Worm (Caenorhabditis elegans) whole organism, mixed stage, embryonic: Measurements from ENCODE around the gene C09B9.2.

Experiments
- bed-3 ChIP-seq: fragments of 200-800 bp; sonication (Bioruptor generic); optimal IDR thresholded peaks from 3 replicates; lab custom pipeline; 2018; ENCODE audit warnings: mild to moderate bottlenecking, missing genetic modification characterization, moderate library complexity, missing compliant biosample characterization
- blmp-1 ChIP-seq: fragments of 150-350 bp; optimal IDR thresholded peaks from 2 replicates; lab custom pipeline; 2014; ENCODE audit warnings: missing biosample characterization, missing genetic modification characterization
- ceh-39 ChIP-seq: fragments of 150-350 bp; optimal IDR thresholded peaks from 2 replicates; lab custom pipeline; 2014; ENCODE audit warnings: missing biosample characterization, missing genetic modification characterization
- ceh-83 ChIP-seq: fragments of 200-800 bp; sonication (Bioruptor generic); optimal IDR thresholded peaks from 2 replicates; lab custom pipeline; 2018; ENCODE audit warnings: mild to moderate bottlenecking, missing genetic modification characterization, missing compliant biosample characterization
- cnd-1 ChIP-seq: fragments of 200-800 bp; sonication (Bioruptor generic); optimal IDR thresholded peaks from 2 replicates; lab custom pipeline; 2018; ENCODE audit warnings: mild to moderate bottlenecking, missing genetic modification characterization, missing compliant biosample characterization
- drap-1 ChIP-seq: fragments of 200-800 bp; sonication (Bioruptor generic); optimal IDR thresholded peaks from 3 replicates; lab custom pipeline; 2018; ENCODE audit warnings: mild to moderate bottlenecking, missing genetic modification characterization, missing compliant biosample characterization
- elt-1 ChIP-seq: sonication (generic microtip); optimal IDR thresholded peaks from 2 replicates; lab custom pipeline; 2017; ENCODE audit warnings: missing genetic modification characterization, mild to moderate bottlenecking, missing compliant biosample characterization, antibody characterized with exemption, moderate library complexity, borderline replicate concordance; ENCODE audit not compliant: insufficient read depth
- elt-3 ChIP-seq: fragments of 150-350 bp; optimal IDR thresholded peaks from 2 replicates; lab custom pipeline; 2014; ENCODE audit warnings: missing biosample characterization, missing genetic modification characterization
- flh-1 ChIP-seq: fragments of 200-800 bp; sonication (Bioruptor generic); optimal IDR thresholded peaks from 2 replicates; lab custom pipeline; 2018; ENCODE audit warnings: mild to moderate bottlenecking, missing genetic modification characterization, moderate library complexity, missing compliant biosample characterization
- ham-2 ChIP-seq: fragments of 200-800 bp; sonication (Bioruptor generic); optimal IDR thresholded peaks from 2 replicates; lab custom pipeline; 2018; ENCODE audit warnings: mild to moderate bottlenecking, missing genetic modification characterization, missing compliant biosample characterization
- hlh-1 ChIP-seq: fragments of 150-350 bp; optimal IDR thresholded peaks from 2 replicates; lab custom pipeline; 2014; ENCODE audit warnings: missing biosample characterization, missing genetic modification reagents, missing genetic modification characterization
- lin-13 ChIP-seq: fragments of 150-350 bp; optimal IDR thresholded peaks from 2 replicates; lab custom pipeline; 2014; ENCODE audit warnings: missing biosample characterization, missing genetic modification characterization
- lin-32 ChIP-seq: fragments of 200-800 bp; sonication (Bioruptor generic); optimal IDR thresholded peaks from 2 replicates; lab custom pipeline; 2018; ENCODE audit warnings: mild to moderate bottlenecking, missing genetic modification characterization, missing compliant biosample characterization
- lsy-2 ChIP-seq: fragments of 150-350 bp; optimal IDR thresholded peaks from 2 replicates; lab custom pipeline; 2014; ENCODE audit warnings: missing biosample characterization, missing genetic modification characterization
- mab-5 ChIP-seq: fragments of 150-350 bp; optimal IDR thresholded peaks from 2 replicates; lab custom pipeline; 2014; ENCODE audit warnings: missing biosample characterization, missing genetic modification characterization
- mls-2 ChIP-seq: sonication (generic microtip); optimal IDR thresholded peaks from 2 replicates; lab custom pipeline; 2016; ENCODE audit warnings: mild to moderate bottlenecking, missing genetic modification characterization, moderate library complexity, missing compliant biosample characterization
- nhr-12 ChIP-seq: fragments of 150-350 bp; optimal IDR thresholded peaks from 2 replicates; lab custom pipeline; 2014; ENCODE audit warnings: missing biosample characterization, missing genetic modification characterization
- nhr-237 ChIP-seq: fragments of 150-350 bp; optimal IDR thresholded peaks from 2 replicates; lab custom pipeline; 2014; ENCODE audit warnings: missing biosample characterization, missing genetic modification characterization
- nhr-28 ChIP-seq: fragments of 150-350 bp; optimal IDR thresholded peaks from 2 replicates; lab custom pipeline; 2014; ENCODE audit warnings: missing biosample characterization, missing genetic modification characterization
- nhr-76 ChIP-seq: sonication (generic microtip); optimal IDR thresholded peaks from 2 replicates; lab custom pipeline; 2017; ENCODE audit warnings: missing biosample characterization, missing genetic modification characterization
- pha-4 ChIP-seq: fragments of 150-350 bp; optimal IDR thresholded peaks from 2 replicates; lab custom pipeline; 2018; ENCODE audit warnings: missing biosample characterization, missing genetic modification reagents, missing genetic modification characterization
- sem-2 ChIP-seq: fragments of 200-800 bp; sonication (Bioruptor generic); optimal IDR thresholded peaks from 2 replicates; lab custom pipeline; 2018; ENCODE audit warnings: mild to moderate bottlenecking, missing genetic modification characterization, missing compliant biosample characterization
- snpc-4 ChIP-seq: fragments of 150-350 bp; optimal IDR thresholded peaks from 2 replicates; lab custom pipeline; 2014; ENCODE audit warnings: missing biosample characterization, missing genetic modification characterization
- sptf-1 ChIP-seq: sonication (generic microtip); optimal IDR thresholded peaks from 2 replicates; lab custom pipeline; 2017; ENCODE audit warnings: mild to moderate bottlenecking, missing genetic modification characterization, moderate library complexity, missing compliant biosample characterization
- tbx-8 ChIP-seq: fragments of 200-800 bp; sonication (Bioruptor generic); optimal IDR thresholded peaks from 2 replicates; lab custom pipeline; 2018; ENCODE audit warnings: mild to moderate bottlenecking, missing genetic modification characterization, moderate library complexity, missing compliant biosample characterization
- unc-120 ChIP-seq: sonication (generic microtip); optimal IDR thresholded peaks from 2 replicates; lab custom pipeline; 2017; ENCODE audit warnings: missing genetic modification characterization, missing compliant biosample characterization; ENCODE audit not compliant: poor library complexity, severe bottlenecking
- unc-62 ChIP-seq: fragments of 150-350 bp; optimal IDR thresholded peaks from 2 replicates; lab custom pipeline; 2014; ENCODE audit warnings: missing biosample characterization, missing genetic modification reagents, missing genetic modification characterization
- zip-8 ChIP-seq: fragments of 150-350 bp; optimal IDR thresholded peaks from 2 replicates; lab custom pipeline; 2014; ENCODE audit warnings: missing biosample characterization, missing genetic modification characterization
- ztf-11 ChIP-seq: fragments of 150-350 bp; optimal IDR thresholded peaks from 2 replicates; lab custom pipeline; 2014; ENCODE audit warnings: missing biosample characterization, missing genetic modification characterization

Gene C09B9.2

DNA sequence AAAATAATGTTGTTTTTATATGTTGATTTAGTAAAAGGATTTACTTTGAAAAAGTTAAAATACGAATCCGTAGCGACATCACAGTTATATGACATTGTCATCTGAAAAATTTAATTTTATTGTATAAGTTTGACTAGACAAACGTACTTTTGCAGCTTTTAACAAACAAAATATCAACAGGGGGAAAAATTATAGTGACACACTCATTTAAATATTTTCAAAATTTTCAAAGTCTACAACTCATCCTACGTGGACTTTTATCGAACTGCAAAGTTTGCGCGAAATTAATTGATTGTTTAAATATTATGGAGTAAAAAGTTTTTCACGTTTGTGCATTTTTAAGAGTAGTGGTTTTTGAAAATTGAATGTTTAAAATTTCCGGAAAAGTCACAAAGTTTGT lies 3.4 kb upstream of the C09B9.2 start, which contains the start of gene C09B9.85:
C09B9.85 (minus strand) TSS at position 101 of the 400 bp plus-strand sequence.
- TF ChIP-seq ztf-11 (tag; lab: Kevin White, UChicago) (no peak), pha-4 (tag; lab: Kevin White, UChicago) (no peak), nhr-12 (tag; lab: Kevin White, UChicago) (no peak), unc-62 (no peak), lsy-2 (tag; lab: Kevin White, UChicago) (no peak), hlh-1 (tag; lab: Kevin White, UChicago) (no peak), tbx-8 (no peak), blmp-1 (tag; lab: Kevin White, UChicago) (no peak)

DNA sequence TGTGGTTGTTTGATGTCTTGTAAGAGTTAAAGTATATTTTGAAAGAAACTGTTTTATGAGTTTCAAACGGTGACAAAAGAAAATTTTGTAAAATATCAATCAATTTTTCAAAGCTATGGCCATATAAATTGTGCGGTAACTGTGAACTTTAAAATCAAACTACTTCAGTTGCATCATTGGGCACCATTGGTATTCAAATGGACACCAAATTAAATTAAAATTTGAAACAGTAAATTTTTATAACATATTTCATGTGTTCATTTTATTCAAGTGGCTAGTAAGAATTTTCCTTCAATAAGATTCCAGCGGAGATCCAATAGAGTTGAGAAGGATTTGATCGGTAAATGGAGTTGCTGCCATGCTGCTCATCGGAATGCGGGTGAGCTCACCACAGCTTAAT lies 2.3 kb downstream of the C09B9.2 start:
- no peak for TF ChIP-seq nhr-28 (tag; lab: Kevin White, UChicago)
- no peak for TF ChIP-seq nhr-237 (tag; lab: Kevin White, UChicago)
- TF ChIP-seq elt-3 (tag; lab: Kevin White, UChicago): no peak
- TF ChIP-seq snpc-4 (tag; lab: Kevin White, UChicago): no peak
- TF ChIP-seq sptf-1 (tag; lab: Kevin White, UChicago): no peak
- no peak for TF ChIP-seq lin-32 (GFP tag; lab: Kevin White, UChicago)
- TF ChIP-seq zip-8 (tag; lab: Kevin White, UChicago): no peak
- no peak for TF ChIP-seq bed-3
- TF ChIP-seq tbx-8: no peak
- no peak for TF ChIP-seq flh-1
- no peak for TF ChIP-seq pha-4 (tag; lab: Kevin White, UChicago)
- TF ChIP-seq lin-13 (tag; lab: Kevin White, UChicago): no peak
- no peak for TF ChIP-seq unc-120 (tag; lab: Kevin White, UChicago)
- no peak for TF ChIP-seq elt-1
- no peak for TF ChIP-seq hlh-1 (tag; lab: Kevin White, UChicago)

DNA sequence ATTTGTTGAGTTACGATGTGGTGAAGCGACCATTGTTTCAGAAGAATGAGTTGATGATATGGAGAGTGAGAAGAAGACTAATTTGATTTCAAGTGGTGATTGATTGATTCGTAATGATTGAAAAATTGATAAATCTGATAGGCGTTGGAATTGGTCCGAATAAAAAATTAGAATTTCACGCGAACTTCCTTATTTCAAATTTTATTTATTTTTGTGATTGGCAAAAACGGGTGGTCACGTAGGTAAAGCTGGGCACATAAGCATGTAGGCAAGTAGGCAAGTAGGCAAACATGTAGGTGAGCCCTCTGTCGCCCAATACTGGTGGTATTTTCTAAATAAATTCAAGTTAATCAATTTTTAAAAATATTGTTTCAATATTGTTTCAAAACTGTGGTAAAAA lies 4.2 kb downstream of the C09B9.2 start, which contains the start of gene C09B9.4:
C09B9.4 (minus strand) TSS at position 101 of the 400 bp plus-strand sequence.
- TF ChIP-seq nhr-76 (tag; lab: Kevin White, UChicago) (no peak), ceh-39 (no peak), ztf-11 (tag; lab: Kevin White, UChicago) (no peak), flh-1 (no peak), pha-4 (tag; lab: Kevin White, UChicago) (no peak), tbx-8 (no peak), ham-2 (GFP tag; lab: Kevin White, UChicago) (no peak), drap-1 (GFP tag; lab: Kevin White, UChicago) (no peak), ceh-83 (no peak), unc-120 (tag; lab: Kevin White, UChicago) (no peak), zip-8 (tag; lab: Kevin White, UChicago) (no peak), unc-62 (no peak)

DNA sequence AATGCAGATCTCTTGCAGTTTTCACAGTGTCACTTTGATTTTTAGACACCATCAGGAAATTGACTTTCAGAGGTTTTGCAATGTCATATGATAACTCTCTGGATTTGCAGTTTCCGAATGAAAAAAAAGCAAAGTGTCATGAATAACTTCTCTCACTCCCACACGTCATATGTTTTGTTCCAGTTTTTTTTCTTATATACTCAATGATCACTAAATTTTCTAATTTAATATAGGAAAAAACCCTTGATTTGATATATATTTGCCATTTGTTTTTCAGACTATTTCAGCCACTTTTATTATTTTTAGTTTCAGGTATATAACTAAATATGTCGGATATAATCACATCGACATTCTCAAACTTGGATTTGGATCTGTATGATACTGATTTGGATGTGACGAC lies 8.4 kb downstream of the C09B9.2 start, which contains the start of gene C09B9.1:
C09B9.1 (plus strand) TSS at position 301 of the 400 bp plus-strand sequence.
- no peak for TF ChIP-seq flh-1
- TF ChIP-seq sptf-1 (tag; lab: Kevin White, UChicago): no peak
- TF ChIP-seq mab-5 (tag; lab: Kevin White, UChicago): no peak

DNA sequence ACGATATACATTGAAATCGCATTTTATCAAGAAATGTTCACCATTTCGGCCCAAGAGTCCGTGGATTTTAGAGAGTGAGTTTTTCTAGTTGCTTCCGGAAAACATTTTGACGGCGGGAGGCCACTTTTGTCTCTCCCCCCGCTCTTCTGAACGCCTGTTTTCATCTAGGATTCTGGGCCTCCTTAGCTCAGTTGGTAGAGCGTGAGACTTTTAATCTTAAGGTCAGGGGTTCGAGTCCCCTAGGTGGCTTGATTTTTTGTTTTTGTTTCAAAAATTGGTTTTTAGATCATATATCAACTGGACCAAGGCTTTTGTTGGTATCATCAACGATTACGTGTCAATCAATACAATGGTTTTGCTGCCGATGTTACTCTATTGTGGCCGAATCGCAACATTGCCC lies 9.7 kb downstream of the C09B9.2 start:
- TF ChIP-seq lsy-2 (tag; lab: Kevin White, UChicago) (no peak), ceh-83 (peak; percentile 79), lin-32 (GFP tag; lab: Kevin White, UChicago) (no peak), cnd-1 (no peak)

DNA sequence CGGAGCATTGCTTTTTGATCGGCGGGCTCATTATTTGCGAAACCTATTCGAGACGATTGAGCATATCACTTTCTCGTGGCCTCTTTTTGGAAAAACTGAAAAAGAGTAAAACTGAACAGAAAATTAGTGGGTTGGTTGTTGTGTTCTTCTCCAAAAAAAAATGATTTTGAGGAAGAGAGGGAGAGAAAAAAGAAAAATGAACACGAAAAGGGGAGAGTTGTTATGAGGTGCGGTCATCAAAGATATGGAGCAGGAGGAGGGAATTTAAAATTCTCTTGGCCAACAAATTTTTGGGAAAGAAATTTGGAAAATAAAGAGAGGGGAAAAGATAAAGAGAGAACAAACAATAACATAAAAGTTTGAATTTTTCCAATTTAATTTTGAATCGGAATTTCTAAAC lies 16.3 kb downstream of the C09B9.2 start, which contains the start of gene hot-9:
hot-9 (minus strand) TSS at position 101 of the 400 bp plus-strand sequence.
- TF ChIP-seq sptf-1 (tag; lab: Kevin White, UChicago) (no peak), blmp-1 (tag; lab: Kevin White, UChicago) (no peak), ceh-39 (no peak), nhr-28 (tag; lab: Kevin White, UChicago) (no peak), zip-8 (tag; lab: Kevin White, UChicago) (no peak), sem-2 (GFP tag; lab: Kevin White, UChicago) (no peak), drap-1 (GFP tag; lab: Kevin White, UChicago) (no peak), mab-5 (tag; lab: Kevin White, UChicago) (no peak), pha-4 (tag; lab: Kevin White, UChicago) (no peak), mls-2 (tag; lab: Kevin White, UChicago) (no peak), lsy-2 (tag; lab: Kevin White, UChicago) (no peak)
